Worm (Caenorhabditis elegans): ENCODE measurements around the gene ugt-59.

- TF ChIP-seq set-16 (GFP tag; IDR thresholded peaks at IDR 0.05) (no peak), zag-1 (tag; optimal IDR thresholded peaks at IDR 0.05) (no peak), dpl-1 (GFP tag; optimal IDR thresholded peaks at IDR 0.05) (no peak), ama-1 (optimal IDR thresholded peaks at IDR 0.05) (no peak), ZK546.5 (tag; optimal IDR thresholded peaks at IDR 0.05) (no peak), daf-19 (GFP tag; conservative IDR thresholded peaks at IDR 0.05) (no peak), lin-15B (tag; optimal IDR thresholded peaks at IDR 0.05) (no peak), ztf-11 (tag; optimal IDR thresholded peaks at IDR 0.05) (no peak), hlh-30 (tag; optimal IDR thresholded peaks at IDR 0.05; ENCODE audit: insufficient read depth) (no peak), egl-27 (tag; optimal IDR thresholded peaks at IDR 0.05) (no peak)
Observed at ce11 chrIV:10396827-10397226, 36.4 kb downstream of the ugt-59 start.
